Worm (Caenorhabditis elegans): ENCODE data around the gene srh-68.

ce11 chrII:12489903-12490302 lies 17.2 kb upstream of the srh-68 start, which contains the start of gene T21B4.15:
- TF ChIP-seq flt-1 (GFP tag; IDR thresholded peaks at IDR 0.05) (no peak), ztf-23 (GFP tag; IDR thresholded peaks at IDR 0.05) (no peak), tab-1 (GFP tag; IDR thresholded peaks at IDR 0.05) (no peak), T22C8.4 (GFP tag; IDR thresholded peaks at IDR 0.05) (no peak), klf-2 (GFP tag; conservative IDR thresholded peaks at IDR 0.05) (no peak), cog-1 (tag; optimal IDR thresholded peaks at IDR 0.05) (no peak)

Data from whole organism, midembryonic.